Worm (Caenorhabditis elegans) whole organism, L1 larva: ENCODE results near the gene R04D3.2.

Source experiments
- C04F5.9 ChIP-seq: sonication (generic microtip); optimal IDR thresholded peaks from 2 replicates; lab custom pipeline; 2016; ENCODE audit warnings: missing genetic modification characterization, missing compliant biosample characterization
- F16B12.6 ChIP-seq: fragments of 150-350 bp; optimal IDR thresholded peaks from 2 replicates; lab custom pipeline; 2014; ENCODE audit warnings: missing biosample characterization, missing genetic modification characterization
- alr-1 ChIP-seq: fragments of 200-800 bp; sonication (Bioruptor generic); optimal IDR thresholded peaks from 2 replicates; lab custom pipeline; 2018; ENCODE audit warnings: borderline replicate concordance, mild to moderate bottlenecking, missing genetic modification characterization, missing compliant biosample characterization
- ceh-8 ChIP-seq: fragments of 200-800 bp; sonication (Bioruptor generic); optimal IDR thresholded peaks from 2 replicates; lab custom pipeline; 2018; ENCODE audit warnings: mild to moderate bottlenecking, missing genetic modification characterization, moderate library complexity, missing compliant biosample characterization
- ceh-90 ChIP-seq: sonication (generic microtip); optimal IDR thresholded peaks from 2 replicates; lab custom pipeline; 2016; ENCODE audit warnings: missing genetic modification characterization, missing compliant biosample characterization
- ces-1 ChIP-seq: fragments of 150-350 bp; optimal IDR thresholded peaks from 2 replicates; lab custom pipeline; 2014; ENCODE audit warnings: missing biosample characterization, missing genetic modification reagents, missing genetic modification characterization
- efl-1 ChIP-seq, 4 experiments: fragments of 150-350 bp; optimal IDR thresholded peaks in 3 of 4; peaks in 1 of 4; 1 replicate in 1 of 4; 2 replicates in 3 of 4; lab custom pipeline; 2014; ENCODE audit warnings: missing biosample characterization in 2 of 4, missing genetic modification characterization in 2 of 4, missing genetic modification reagents in 2 of 4
- elt-3 ChIP-seq, 6 experiments: fragments of 150-350 bp in 1 of 6; sonication (generic microtip); optimal IDR thresholded peaks; 2 replicates each; lab custom pipeline; 2017 to 2018; ENCODE audit warnings: missing biosample characterization in 6 of 6, missing genetic modification characterization in 6 of 6, inconsistent platforms in 1 of 6
- ets-5 ChIP-seq: fragments of 200-800 bp; sonication (Bioruptor generic); IDR thresholded peaks from 2 replicates; pipeline ENCODE4 v1.3.6; 2022; ENCODE audit warnings: missing genetic modification characterization, missing compliant biosample characterization
- hlh-17 ChIP-seq: fragments of 200-800 bp; sonication (Bioruptor generic); optimal IDR thresholded peaks from 2 replicates; lab custom pipeline; 2018; ENCODE audit warnings: missing genetic modification characterization, mild to moderate bottlenecking, missing compliant biosample characterization, moderate library complexity, borderline replicate concordance
- hlh-4 ChIP-seq: sonication (generic microtip); optimal IDR thresholded peaks from 2 replicates; lab custom pipeline; 2016; ENCODE audit warnings: mild to moderate bottlenecking, missing genetic modification characterization, missing compliant biosample characterization
- isw-1 ChIP-seq: fragments of 200-800 bp; sonication (Bioruptor generic); IDR thresholded peaks from 2 replicates; pipeline ENCODE4 v1.3.6; 2022; ENCODE audit warnings: missing genetic modification characterization, missing compliant biosample characterization
- jun-1 ChIP-seq: fragments of 150-350 bp; optimal IDR thresholded peaks from 2 replicates; lab custom pipeline; 2014; ENCODE audit warnings: missing biosample characterization, missing genetic modification reagents, missing genetic modification characterization
- lin-39 ChIP-seq: fragments of 150-350 bp; optimal IDR thresholded peaks from 2 replicates; lab custom pipeline; 2014; ENCODE audit warnings: missing biosample characterization, missing genetic modification reagents, missing genetic modification characterization
- lsy-2 ChIP-seq, 2 experiments: fragments of 150-350 bp; optimal IDR thresholded peaks; 2 replicates each; lab custom pipeline; 2014; ENCODE audit warnings: missing biosample characterization in 2 of 2, missing genetic modification characterization in 2 of 2
- mab-9 ChIP-seq: fragments of 200-800 bp; sonication (Bioruptor generic); IDR thresholded peaks from 2 replicates; pipeline ENCODE4 v1.3.6; 2022; ENCODE audit warnings: missing genetic modification reagents, missing genetic modification characterization, missing compliant biosample characterization
- mdl-1 ChIP-seq, 2 experiments: fragments of 150-350 bp; optimal IDR thresholded peaks; 2 replicates each; lab custom pipeline; 2014 to 2017; ENCODE audit warnings: missing biosample characterization in 2 of 2, missing genetic modification characterization in 2 of 2, inconsistent platforms in 1 of 2
- mep-1 ChIP-seq: fragments of 150-350 bp; optimal IDR thresholded peaks from 2 replicates; lab custom pipeline; 2014; ENCODE audit warnings: missing biosample characterization, missing genetic modification characterization
- nhr-12 ChIP-seq: sonication (generic microtip); optimal IDR thresholded peaks from 2 replicates; lab custom pipeline; 2017; ENCODE audit warnings: missing biosample characterization, missing genetic modification characterization
- nhr-19 ChIP-seq: fragments of 200-800 bp; sonication (Bioruptor generic); conservative IDR thresholded peaks from 2 replicates; pipeline ENCODE4 v1.3.6; 2022; ENCODE audit warnings: missing genetic modification characterization, missing compliant biosample characterization
- nhr-20 ChIP-seq: sonication (generic microtip); optimal IDR thresholded peaks from 2 replicates; lab custom pipeline; 2016; ENCODE audit warnings: mild to moderate bottlenecking, missing genetic modification characterization, missing compliant biosample characterization
- nhr-237 ChIP-seq: fragments of 150-350 bp; optimal IDR thresholded peaks from 2 replicates; lab custom pipeline; 2014; ENCODE audit warnings: missing biosample characterization, missing genetic modification characterization
- nhr-76 ChIP-seq: sonication (generic microtip); optimal IDR thresholded peaks from 2 replicates; lab custom pipeline; 2017; ENCODE audit warnings: missing biosample characterization, missing genetic modification characterization
- nhr-77 ChIP-seq: fragments of 150-350 bp; optimal IDR thresholded peaks from 2 replicates; lab custom pipeline; 2014; ENCODE audit warnings: missing biosample characterization, missing genetic modification characterization
- nhr-85 ChIP-seq: sonication (generic microtip); peaks from one replicate; lab custom pipeline; 2016; ENCODE audit warnings: missing genetic modification characterization, inconsistent platforms, missing compliant biosample characterization
- pag-3 ChIP-seq: sonication (generic microtip); optimal IDR thresholded peaks from 2 replicates; lab custom pipeline; 2017; ENCODE audit warnings: missing genetic modification characterization, mild to moderate bottlenecking, missing compliant biosample characterization, antibody characterized with exemption, borderline replicate concordance; ENCODE audit not compliant: insufficient read depth
- rnt-1 ChIP-seq: sonication (generic microtip); optimal IDR thresholded peaks from 2 replicates; lab custom pipeline; 2016; ENCODE audit warnings: mild to moderate bottlenecking, missing genetic modification characterization, moderate library complexity, missing compliant biosample characterization
- skn-1 ChIP-seq: fragments of 150-350 bp; optimal IDR thresholded peaks from 2 replicates; lab custom pipeline; 2014; ENCODE audit warnings: missing biosample characterization, missing genetic modification characterization
- snpc-4 ChIP-seq: fragments of 150-350 bp; optimal IDR thresholded peaks from 2 replicates; lab custom pipeline; 2014; ENCODE audit warnings: missing biosample characterization, missing genetic modification characterization
- sox-4 ChIP-seq: sonication (generic microtip); optimal IDR thresholded peaks from 2 replicates; lab custom pipeline; 2016; ENCODE audit warnings: missing genetic modification characterization, missing compliant biosample characterization
- sup-37 ChIP-seq: fragments of 200-800 bp; sonication (Bioruptor generic); optimal IDR thresholded peaks from 2 replicates; lab custom pipeline; 2018; ENCODE audit warnings: mild to moderate bottlenecking, missing genetic modification characterization, missing compliant biosample characterization
- tlp-1 ChIP-seq: fragments of 150-350 bp; optimal IDR thresholded peaks from 2 replicates; lab custom pipeline; 2014; ENCODE audit warnings: missing biosample characterization, missing genetic modification characterization
- unc-30 ChIP-seq: sonication (generic microtip); optimal IDR thresholded peaks from 2 replicates; lab custom pipeline; 2017; ENCODE audit warnings: missing biosample characterization, missing genetic modification characterization
- unc-98 ChIP-seq: fragments of 200-800 bp; sonication (Bioruptor generic); IDR thresholded peaks from 2 replicates; pipeline ENCODE4 v1.3.6; 2022; ENCODE audit warnings: missing genetic modification characterization, missing compliant biosample characterization
- vab-15 ChIP-seq: sonication (generic microtip); optimal IDR thresholded peaks from 2 replicates; lab custom pipeline; 2017; ENCODE audit warnings: missing genotype, mild to moderate bottlenecking, missing genetic modification characterization, missing compliant biosample characterization
- zag-1 ChIP-seq: fragments of 150-350 bp; optimal IDR thresholded peaks from 2 replicates; lab custom pipeline; 2014; ENCODE audit warnings: missing biosample characterization, missing genetic modification characterization

The R04D3.2 gene

ce11 chrX:13303357-13303756 is 16.9 kb upstream of the R04D3.2 start, which contains the start of gene srd-42:
TSS of gene srd-42 (minus strand) at chrX:13303457.
- TF ChIP-seq nhr-77 (tag; lab: Kevin White, UChicago), result no peak
- TF ChIP-seq ceh-8 (GFP tag; lab: Kevin White, UChicago), result peak; percentile 69

ce11 chrX:13300503-13300902 is 14.1 kb upstream of the R04D3.2 start, which contains the start of gene srd-39:
TSS of gene srd-39 (minus strand) at chrX:13300603.
- TF ChIP-seq efl-1 (optimal IDR thresholded peaks at IDR 0.05; lab: Kevin White, UChicago) (no peak), efl-1 (GFP tag; optimal IDR thresholded peaks at IDR 0.05 in 1 of 2; lab: Kevin White, UChicago) (peak in 1 of 2 experiments; percentile 74), nhr-77 (tag; lab: Kevin White, UChicago) (no peak)

ce11 chrX:13294669-13295068 is 8.2 kb upstream of the R04D3.2 start, which contains the start of gene srd-36:
TSS of gene srd-36 (minus strand) at chrX:13294769.
- TF ChIP-seq mdl-1 (tag; optimal IDR thresholded peaks at IDR 0.05; lab: Kevin White, UChicago), result no peak
- no peak for TF ChIP-seq ceh-90
- no peak for TF ChIP-seq elt-3 (tag; optimal IDR thresholded peaks at IDR 0.05; lab: Kevin White, UChicago)
- no peak for TF ChIP-seq F16B12.6 (tag; lab: Kevin White, UChicago)
- TF ChIP-seq unc-30, result no peak
- TF ChIP-seq pag-3 (tag; lab: Kevin White, UChicago), result no peak
- TF ChIP-seq unc-98 (GFP tag; lab: Robert Waterston, UW), result no peak
- TF ChIP-seq sup-37 (GFP tag; lab: Kevin White, UChicago), result no peak
- no peak for TF ChIP-seq nhr-20 (tag; lab: Kevin White, UChicago)
- no peak for TF ChIP-seq snpc-4 (tag; lab: Kevin White, UChicago)
- TF ChIP-seq isw-1 (GFP tag; lab: Robert Waterston, UW), result no peak
- TF ChIP-seq vab-15 (tag; lab: Kevin White, UChicago), result no peak
- TF ChIP-seq, all 84 proteins: peak for 0

- TF ChIP-seq mab-9 (no peak), sox-4 (tag; lab: Kevin White, UChicago) (no peak)
Observed at ce11 chrX:13293023-13293422, 6.6 kb upstream of the R04D3.2 start.

- no peak for TF ChIP-seq skn-1 (tag; lab: Kevin White, UChicago)
- TF ChIP-seq hlh-4, result no peak
- no peak for TF ChIP-seq jun-1 (tag; lab: Kevin White, UChicago)
- TF ChIP-seq nhr-19 (GFP tag; lab: Robert Waterston, UW), result no peak
- no peak for TF ChIP-seq nhr-237
- TF ChIP-seq, all 84 proteins: peak for 0
Observed at ce11 chrX:13291506-13291905, 5.1 kb upstream of the R04D3.2 start, which contains the start of gene srd-38. TSS of gene srd-38 (plus strand) at chrX:13291806.

- TF ChIP-seq rnt-1 (tag; lab: Kevin White, UChicago), result no peak
- no peak for TF ChIP-seq nhr-20 (tag; lab: Kevin White, UChicago)
- no peak for TF ChIP-seq nhr-76 (tag; lab: Kevin White, UChicago)
- TF ChIP-seq hlh-17, result no peak
- no peak for TF ChIP-seq ceh-90
- no peak for TF ChIP-seq F16B12.6 (tag; lab: Kevin White, UChicago)
- TF ChIP-seq mep-1 (tag; lab: Kevin White, UChicago), result no peak
- no peak for TF ChIP-seq tlp-1 (tag; lab: Kevin White, UChicago)
- no peak for TF ChIP-seq alr-1 (tag; lab: Kevin White, UChicago)
Observed at ce11 chrX:13290531-13290930, 4.1 kb upstream of the R04D3.2 start, which contains the start of gene R04D3.3. TSS of gene R04D3.3 (minus strand) at chrX:13290631.

ce11 chrX:13288715-13289114 is 2.3 kb upstream of the R04D3.2 start, which contains the start of gene R04D3.4:
TSS of gene R04D3.4 (minus strand) at chrX:13288815.
- TF ChIP-seq lsy-2 (tag; optimal IDR thresholded peaks at IDR 0.05; lab: Kevin White, UChicago), result no peak
- no peak for TF ChIP-seq ets-5 (GFP tag; lab: Robert Waterston, UW)
- no peak for TF ChIP-seq skn-1 (tag; lab: Kevin White, UChicago)
- TF ChIP-seq nhr-85, result no peak
- no peak for TF ChIP-seq nhr-12 (tag; lab: Kevin White, UChicago)
- no peak for TF ChIP-seq ces-1 (GFP tag; lab: Kevin White, UChicago)
- TF ChIP-seq zag-1 (tag; lab: Kevin White, UChicago), result no peak
- no peak for TF ChIP-seq C04F5.9 (tag; lab: Kevin White, UChicago)
- TF ChIP-seq lin-39 (tag; lab: Kevin White, UChicago), result no peak
- TF ChIP-seq F16B12.6 (tag; lab: Kevin White, UChicago), result no peak
